Worm (Caenorhabditis elegans): ENCODE data around the gene oac-50.

oac-50 gene

DNA sequence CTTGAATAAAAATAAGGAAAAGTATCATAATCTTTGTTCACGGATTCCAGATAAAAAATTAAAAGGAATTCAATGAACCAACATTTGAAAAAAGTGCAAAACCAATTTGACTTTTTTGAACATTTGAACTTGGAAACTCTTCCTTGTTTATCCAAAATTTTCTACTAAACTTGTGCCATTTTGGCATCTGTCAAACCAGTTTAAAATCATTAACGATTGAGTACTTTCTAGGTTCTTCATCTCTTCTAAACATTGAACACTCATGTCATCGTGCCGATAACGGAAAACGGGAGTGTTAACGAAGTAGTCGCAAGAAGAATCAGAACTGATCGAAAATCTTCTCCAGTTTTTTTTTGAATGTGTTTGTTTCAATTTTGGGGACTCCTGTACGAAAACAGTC, 10.9 kb upstream of the oac-50 start:
- TF ChIP-seq unc-62 (GFP tag; optimal IDR thresholded peaks at IDR 0.05), result no peak

DNA sequence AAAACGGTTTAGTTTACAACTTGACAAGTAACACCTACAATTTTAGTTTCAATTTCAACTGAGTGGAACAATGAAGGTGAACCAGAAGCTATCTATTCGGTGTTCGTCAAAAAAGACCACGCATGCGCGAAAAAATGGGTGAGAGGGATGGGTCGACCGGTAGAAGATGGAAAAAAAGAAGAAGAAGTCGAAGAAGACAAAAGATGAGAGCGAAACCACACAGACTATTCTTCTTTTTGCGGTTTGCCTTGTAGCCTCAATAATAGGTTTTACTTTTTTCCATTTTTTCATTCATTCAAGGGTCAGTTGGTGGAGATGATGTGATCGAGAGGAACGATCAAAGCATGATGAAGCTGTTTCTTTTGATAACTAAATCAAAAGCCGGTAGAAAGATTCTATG, 9.0 kb upstream of the oac-50 start:
- TF ChIP-seq unc-62 (GFP tag; optimal IDR thresholded peaks at IDR 0.05), result no peak

DNA sequence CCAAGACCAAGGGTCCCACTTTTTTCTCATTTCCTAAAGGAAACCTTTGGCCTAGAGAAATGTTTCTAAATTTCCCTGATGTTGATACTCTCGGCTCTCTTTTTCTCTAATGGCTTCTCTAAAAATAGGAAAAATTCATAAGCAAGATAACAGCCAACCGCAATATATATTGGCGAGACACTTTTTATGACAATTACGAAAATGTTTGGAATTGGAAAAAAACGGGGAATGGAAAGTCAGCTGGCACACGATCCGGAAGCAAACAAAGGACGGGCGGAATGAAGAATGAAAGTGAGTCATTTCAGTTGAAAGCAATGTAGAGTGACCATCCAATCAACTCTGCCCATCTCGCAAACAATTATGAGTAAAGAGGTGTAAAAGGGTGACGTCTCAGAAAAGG, 8.1 kb upstream of the oac-50 start:
- TF ChIP-seq unc-62 (GFP tag; optimal IDR thresholded peaks at IDR 0.05), result no peak

DNA sequence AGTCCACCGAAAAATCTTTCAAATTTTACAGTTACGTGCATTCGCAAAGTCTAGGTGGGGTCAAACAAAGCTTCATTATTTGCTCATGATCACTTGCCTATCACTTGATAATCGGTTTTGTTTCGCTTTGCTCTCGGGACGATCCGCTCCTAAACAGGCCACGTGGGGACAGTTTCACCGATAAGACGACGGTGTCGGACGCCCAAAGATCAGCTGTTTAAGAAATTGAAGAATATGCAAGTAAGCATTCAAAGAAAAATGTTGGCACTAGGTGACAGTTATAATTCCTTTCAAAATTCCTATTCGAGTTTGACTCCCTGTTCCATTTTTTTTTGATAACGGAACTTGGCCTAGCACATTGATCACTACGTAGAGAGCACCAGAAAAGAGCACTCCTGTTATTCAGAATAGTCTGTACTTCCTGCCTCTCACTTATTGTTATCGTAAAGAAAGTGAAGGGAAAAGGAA, 6.7 kb upstream of the oac-50 start:
- TF ChIP-seq unc-62 (GFP tag; optimal IDR thresholded peaks at IDR 0.05), result no peak

DNA sequence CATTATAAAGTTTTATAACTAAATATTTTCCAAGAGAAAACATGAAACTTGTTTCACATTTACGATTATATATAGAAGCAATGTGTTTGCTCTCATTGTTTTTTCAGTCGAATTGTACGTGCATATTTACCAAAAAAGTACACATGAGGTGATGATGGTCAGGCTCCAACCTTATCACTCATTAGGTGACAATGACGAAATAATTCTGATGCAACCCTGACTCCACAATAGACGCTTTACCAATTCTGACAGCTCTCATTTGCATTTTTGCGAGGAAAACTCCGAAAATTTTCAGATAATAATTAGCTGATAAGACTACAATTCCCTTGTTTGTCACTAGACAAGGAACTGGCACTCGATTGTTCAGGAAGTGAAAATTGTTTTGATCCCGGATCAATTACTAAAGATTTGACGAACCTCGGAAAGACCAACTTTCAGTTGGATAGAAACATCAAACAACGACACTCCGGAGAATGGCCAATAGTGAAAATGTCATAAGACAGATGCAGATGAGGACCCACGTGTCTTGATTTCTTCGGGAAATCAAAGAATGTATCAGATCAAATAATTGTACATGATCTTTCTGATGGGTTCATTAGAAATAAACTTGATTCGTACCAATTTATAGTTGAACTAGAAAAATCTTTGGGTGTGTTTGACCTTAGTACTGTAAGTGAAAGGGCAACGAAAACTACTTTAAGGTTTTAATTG, 5.6 kb upstream of the oac-50 start:
- no peak for TF ChIP-seq unc-62 (GFP tag; optimal IDR thresholded peaks at IDR 0.05)

DNA sequence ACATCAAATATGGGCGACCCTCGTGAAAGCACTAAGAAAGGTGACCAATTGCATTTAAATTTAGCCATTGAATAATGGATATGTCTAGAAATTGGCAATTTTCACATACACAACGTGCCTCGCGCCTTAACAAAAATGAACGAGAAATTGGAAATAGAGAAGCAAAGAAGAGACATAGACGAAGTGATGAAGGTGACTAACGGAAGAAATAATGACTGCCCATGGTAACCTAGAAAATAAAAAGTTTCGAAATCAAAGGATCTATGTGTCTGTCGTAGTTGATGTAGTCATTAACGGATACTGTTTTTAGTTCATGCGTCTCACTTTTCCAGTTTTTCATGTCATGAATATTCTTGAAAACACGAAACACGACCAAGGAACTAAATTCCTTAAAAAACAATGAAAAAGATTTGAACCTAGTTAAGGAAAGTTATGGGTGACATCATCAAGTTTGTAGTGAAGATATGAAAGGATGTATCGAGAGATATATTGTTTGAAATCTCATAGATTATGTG, 4.8 kb upstream of the oac-50 start:
- TF ChIP-seq unc-62 (GFP tag; optimal IDR thresholded peaks at IDR 0.05), result no peak

DNA sequence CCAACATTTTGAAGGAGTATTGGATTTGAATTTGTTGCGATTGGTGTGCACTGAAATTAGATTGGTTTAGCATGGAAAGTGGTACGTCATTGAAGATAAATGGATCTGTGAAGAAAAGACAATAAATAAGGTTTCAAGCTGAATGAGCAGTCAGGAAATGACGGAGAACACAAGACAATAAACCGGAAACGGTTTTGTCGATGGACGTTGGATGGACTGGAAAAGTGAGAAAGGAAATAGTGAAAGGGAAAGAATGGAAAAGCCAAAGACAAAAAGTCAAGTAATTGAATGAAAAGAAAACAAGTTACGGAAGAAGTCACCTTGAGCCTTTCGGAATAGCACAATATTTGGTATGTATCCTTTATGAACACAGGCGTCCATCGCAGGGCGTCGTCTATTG, 2.9 kb upstream of the oac-50 start, which contains the start of gene T27E4.7:
Gene T27E4.7 (minus strand): TSS at position 50 of the 400 bp plus-strand sequence.
- TF ChIP-seq unc-62 (GFP tag; optimal IDR thresholded peaks at IDR 0.05), result no peak

DNA sequence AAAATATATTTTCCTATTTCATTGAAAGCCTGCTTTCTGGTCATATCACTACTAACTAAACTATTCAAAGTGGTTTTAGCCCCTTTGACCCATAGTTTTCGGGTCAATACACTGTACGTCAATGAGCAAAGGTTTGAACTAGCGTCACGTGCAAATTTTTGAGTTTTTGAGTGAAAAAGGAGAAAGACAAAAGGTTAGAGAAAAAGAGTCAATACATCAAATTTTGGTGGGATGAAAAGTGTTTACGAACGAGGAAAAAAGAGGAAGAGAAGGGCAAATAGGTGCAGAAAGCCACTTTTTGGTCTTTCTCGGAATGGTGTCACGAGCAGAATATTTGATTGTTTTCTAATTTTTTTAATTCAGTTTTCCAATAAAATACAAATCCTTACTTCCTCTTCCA, 2.5 kb upstream of the oac-50 start:
- TF ChIP-seq unc-62 (GFP tag; optimal IDR thresholded peaks at IDR 0.05), result no peak

DNA sequence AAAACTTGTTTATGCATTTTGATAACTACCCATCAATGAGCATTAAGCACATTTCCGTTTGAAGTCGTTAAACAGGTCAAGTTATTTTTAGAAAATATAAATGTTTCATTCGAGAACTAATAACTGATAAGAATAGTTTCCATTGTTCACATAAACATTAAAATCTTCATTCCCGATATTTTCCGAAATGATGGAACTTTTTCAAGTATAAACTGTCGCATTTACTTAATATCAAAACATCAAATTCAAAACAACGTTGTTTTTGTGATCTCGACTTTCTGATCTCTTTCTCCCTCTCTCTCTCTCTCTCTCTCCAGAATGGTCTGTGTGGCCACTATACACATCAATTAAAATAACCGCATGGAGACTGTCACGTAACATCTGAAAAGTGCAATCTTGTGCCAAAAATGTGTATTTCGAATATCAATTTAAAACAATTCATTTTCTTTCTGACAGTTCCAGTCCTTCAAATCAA, 1.1 kb upstream of the oac-50 start:
- no peak for TF ChIP-seq unc-62 (GFP tag; optimal IDR thresholded peaks at IDR 0.05)

DNA sequence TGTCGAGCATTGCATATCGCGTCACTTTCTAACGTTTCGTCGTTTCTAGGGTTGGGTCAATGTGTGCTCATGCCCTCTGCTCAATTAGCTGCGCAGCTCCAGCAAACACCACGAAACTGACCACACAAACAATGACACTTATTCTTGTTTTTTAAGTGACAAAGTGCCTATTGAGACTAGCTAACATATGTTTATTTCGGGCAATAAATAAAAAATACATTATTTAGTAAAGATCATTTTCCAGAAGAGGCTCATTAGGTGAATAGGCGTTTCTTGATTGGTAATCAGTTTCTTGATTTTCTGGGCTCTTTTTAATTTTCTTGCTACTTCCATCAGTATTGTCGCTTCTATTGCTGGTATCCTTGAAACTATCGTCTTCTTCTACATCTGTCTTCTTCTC, 3.7 kb downstream of the oac-50 start, which contains the start of gene T27E4.5:
Gene T27E4.5 (minus strand): TSS at position 101 of the 400 bp plus-strand sequence.
- TF ChIP-seq unc-62 (GFP tag; optimal IDR thresholded peaks at IDR 0.05), result no peak

DNA sequence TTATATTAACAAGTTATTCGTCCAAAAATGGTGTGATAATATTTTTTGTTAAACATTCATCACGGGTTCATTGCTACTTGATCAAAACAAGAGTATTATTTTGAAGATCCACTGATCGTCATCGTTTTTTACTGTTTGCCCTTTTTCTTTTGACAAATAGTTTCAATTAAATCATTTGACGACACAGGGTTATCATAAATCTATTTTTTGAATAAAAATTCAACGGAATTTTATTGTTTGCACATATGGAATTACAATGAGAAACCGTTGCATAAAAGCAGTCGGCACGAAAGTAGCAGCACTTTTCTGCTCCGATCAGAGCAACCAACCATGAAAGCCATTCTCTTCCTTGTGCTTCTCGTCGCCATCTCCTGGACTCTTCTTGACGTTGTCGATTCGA, 5.7 kb downstream of the oac-50 start, which contains the start of gene fip-2:
Gene fip-2 (plus strand): TSS at position 301 of the 400 bp plus-strand sequence.
- no peak for TF ChIP-seq unc-62 (GFP tag; optimal IDR thresholded peaks at IDR 0.05)

DNA sequence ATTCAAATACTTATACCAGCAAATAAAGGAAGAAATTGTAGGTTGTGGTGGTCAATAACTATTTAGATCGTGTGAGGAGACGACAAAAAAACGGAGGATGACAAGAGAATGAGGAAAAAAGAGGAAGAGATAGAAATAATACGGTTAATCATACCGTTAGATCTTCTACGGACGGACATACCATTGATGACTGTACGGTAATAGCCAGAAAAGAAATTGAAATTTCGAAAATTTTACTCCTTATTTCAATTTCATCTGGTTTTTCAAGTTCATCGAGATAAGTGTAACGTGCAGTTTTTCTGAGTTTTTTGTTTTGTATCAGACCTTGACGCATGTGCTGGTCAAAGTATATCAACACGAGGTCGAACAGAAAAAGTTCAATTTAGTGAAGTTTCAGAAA, 7.4 kb downstream of the oac-50 start:
- TF ChIP-seq unc-62 (GFP tag; optimal IDR thresholded peaks at IDR 0.05), result no peak

DNA sequence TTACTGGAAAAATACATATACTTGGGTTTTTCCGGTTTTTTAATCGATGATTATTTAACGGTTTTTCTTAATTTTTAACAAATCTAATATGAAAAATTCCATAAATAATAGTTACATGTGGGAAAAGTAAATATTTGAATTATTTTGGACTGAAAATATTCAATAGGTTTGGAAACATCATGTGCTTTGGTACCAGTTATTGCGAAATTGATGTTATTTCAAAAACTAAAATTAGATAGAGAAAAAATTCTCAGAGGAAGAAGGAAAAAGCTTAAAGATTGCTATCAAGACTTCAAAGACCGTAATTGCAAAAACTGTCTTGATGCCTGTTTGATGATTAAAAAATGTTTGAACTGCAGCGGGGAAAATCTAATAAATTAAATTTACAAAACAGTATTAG, 8.3 kb downstream of the oac-50 start:
- no peak for TF ChIP-seq unc-62 (GFP tag; optimal IDR thresholded peaks at IDR 0.05)

DNA sequence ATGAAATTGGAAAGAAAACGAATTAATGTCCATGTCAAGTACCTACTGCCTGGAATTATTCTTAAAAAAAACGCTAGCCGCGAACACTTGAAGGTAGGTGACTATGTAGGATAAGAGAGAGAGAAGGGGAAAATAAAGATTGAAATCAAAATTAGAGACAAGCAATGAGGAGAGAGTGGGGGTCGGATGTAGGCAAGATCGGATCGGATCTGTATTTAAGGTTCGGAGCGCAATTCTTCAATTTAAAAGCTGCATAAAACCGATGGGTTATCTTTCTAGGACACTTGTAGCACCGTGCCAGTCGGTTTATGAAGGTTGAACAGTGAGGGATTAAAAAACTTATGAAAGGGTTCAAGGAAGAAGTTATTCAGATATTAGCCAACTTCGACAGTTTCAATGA, 10.2 kb downstream of the oac-50 start:
- no peak for TF ChIP-seq unc-62 (GFP tag; optimal IDR thresholded peaks at IDR 0.05)

DNA sequence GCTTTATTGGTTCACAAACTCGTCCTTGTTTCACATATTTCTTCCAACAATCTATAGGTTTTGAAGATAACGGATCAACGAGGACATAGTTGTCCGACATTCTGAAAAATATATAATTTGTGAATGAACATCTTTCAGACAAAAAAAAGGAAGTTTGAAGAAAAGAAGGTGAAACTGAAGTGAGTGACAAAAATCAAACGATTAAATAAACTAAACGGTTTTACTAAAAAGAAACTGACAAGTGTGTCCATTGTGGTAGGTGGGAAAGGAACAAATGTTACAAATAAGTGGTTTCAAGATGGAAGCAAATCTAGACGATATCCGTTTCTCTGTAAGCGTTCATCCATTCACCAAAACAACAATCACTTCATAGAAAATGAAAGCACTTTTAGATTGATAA, 11.0 kb downstream of the oac-50 start, which contains the start of gene C25E10.12:
Gene C25E10.12 (minus strand): TSS at position 101 of the 400 bp plus-strand sequence.
- no peak for TF ChIP-seq unc-62 (GFP tag; optimal IDR thresholded peaks at IDR 0.05)

DNA sequence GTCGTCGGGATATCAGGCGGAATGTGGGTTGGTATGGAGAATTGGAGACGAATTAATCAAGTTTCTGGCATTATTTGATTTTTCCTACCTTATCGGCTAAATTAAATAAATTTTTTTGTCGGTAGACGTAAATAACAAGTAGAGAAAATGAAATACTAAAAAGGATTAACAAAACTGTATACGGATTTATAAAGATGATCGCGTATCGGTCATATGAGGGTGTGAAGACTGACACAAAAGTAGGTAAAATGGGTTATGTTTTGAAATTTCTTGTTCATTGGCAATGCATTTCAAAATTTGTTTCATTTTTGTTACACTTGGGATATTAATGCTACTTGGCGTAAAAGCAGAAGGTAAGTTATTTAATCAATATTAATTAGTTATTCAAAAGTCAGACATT, 13.9 kb downstream of the oac-50 start, which contains the start of the genes C25E10.16 and C25E10.13:
Gene C25E10.16 (minus strand): TSS at position 101 of the 400 bp plus-strand sequence.
Gene C25E10.13 (plus strand): TSS at position 256 of the 400 bp plus-strand sequence.
- no peak for TF ChIP-seq unc-62 (GFP tag; optimal IDR thresholded peaks at IDR 0.05)

DNA sequence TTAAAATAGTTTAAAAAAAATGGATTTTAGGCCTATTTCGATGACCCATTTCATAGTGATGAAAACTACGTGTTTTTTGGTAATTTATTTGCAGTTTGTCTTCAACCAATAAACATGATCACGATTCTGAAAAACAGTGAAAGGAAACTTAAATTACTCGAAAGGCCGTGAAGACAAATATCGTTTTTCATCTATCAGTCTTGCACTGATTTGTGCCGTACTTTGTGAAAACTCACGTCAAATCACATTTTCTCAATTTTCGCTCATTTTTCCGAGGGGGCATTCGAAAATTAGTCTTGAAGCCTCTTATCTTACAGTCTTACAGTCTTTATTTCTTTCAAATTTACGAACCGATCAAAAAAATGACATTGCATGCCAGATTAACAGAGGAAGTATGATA, 14.7 kb downstream of the oac-50 start, which contains the start of gene C25E10.11:
Gene C25E10.11 (minus strand): TSS at position 101 of the 400 bp plus-strand sequence.
- no peak for TF ChIP-seq unc-62 (GFP tag; optimal IDR thresholded peaks at IDR 0.05)

Data from whole organism, dauer.